Worm (Caenorhabditis elegans): ENCODE results near the gene fbxb-18.
A peak's percentile ranks its signal among the peaks of the same experiment; 100 is the strongest.

fbxb-18 gene

DNA sequence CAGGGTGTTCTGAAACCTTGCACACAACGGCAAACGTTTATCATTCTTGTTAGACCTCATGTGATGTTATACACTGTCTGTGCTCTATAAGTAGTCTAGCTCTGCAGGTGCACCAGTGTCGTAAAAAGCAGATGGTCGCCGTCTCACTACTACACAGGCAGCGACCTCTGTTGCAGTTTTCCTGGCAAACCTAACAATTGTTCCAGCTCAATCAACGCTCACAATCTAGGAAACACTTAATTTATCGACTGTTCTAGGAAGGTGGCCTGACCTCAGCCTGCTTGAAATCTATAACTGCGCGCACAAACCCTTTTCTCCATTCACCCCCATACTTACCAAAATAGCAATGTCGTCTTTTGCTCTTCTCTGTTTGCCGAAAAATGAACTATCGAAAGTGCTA, 35.6 kb upstream of the fbxb-18 start, which contains the start of gene fbxb-11:
Gene fbxb-11 (plus strand): TSS at position 301 of the 400 bp plus-strand sequence.
- no peak for TF ChIP-seq F13C5.2 (tag; optimal IDR thresholded peaks at IDR 0.05)
- TF ChIP-seq aly-1 (tag; optimal IDR thresholded peaks at IDR 0.05), result no peak
- no peak for TF ChIP-seq pes-1 (GFP tag; IDR thresholded peaks at IDR 0.05)
- no peak for TF ChIP-seq hmg-4 (GFP tag; optimal IDR thresholded peaks at IDR 0.05)
- TF ChIP-seq ama-1 (optimal IDR thresholded peaks at IDR 0.05), result no peak
- no peak for TF ChIP-seq tbx-37 (GFP tag; conservative IDR thresholded peaks at IDR 0.05)
- no peak for TF ChIP-seq scrt-1 (GFP tag; IDR thresholded peaks at IDR 0.05)
- TF ChIP-seq ceh-36 (tag; optimal IDR thresholded peaks at IDR 0.05), result no peak
- no peak for TF ChIP-seq ceh-13 (GFP tag; optimal IDR thresholded peaks at IDR 0.05)
- no peak for TF ChIP-seq hnd-1 (tag; optimal IDR thresholded peaks at IDR 0.05)
- no peak for TF ChIP-seq sea-1 (GFP tag; conservative IDR thresholded peaks at IDR 0.05)
- TF ChIP-seq B0310.2 (tag; optimal IDR thresholded peaks at IDR 0.05), result no peak
- TF ChIP-seq flt-1 (GFP tag; IDR thresholded peaks at IDR 0.05), result no peak
- TF ChIP-seq tbx-11 (GFP tag; IDR thresholded peaks at IDR 0.05), result no peak
- TF ChIP-seq ets-7 (tag; optimal IDR thresholded peaks at IDR 0.05), result no peak
- TF ChIP-seq hmbx-1 (tag; optimal IDR thresholded peaks at IDR 0.05), result no peak
- no peak for TF ChIP-seq tra-4 (tag; optimal IDR thresholded peaks at IDR 0.05)

DNA sequence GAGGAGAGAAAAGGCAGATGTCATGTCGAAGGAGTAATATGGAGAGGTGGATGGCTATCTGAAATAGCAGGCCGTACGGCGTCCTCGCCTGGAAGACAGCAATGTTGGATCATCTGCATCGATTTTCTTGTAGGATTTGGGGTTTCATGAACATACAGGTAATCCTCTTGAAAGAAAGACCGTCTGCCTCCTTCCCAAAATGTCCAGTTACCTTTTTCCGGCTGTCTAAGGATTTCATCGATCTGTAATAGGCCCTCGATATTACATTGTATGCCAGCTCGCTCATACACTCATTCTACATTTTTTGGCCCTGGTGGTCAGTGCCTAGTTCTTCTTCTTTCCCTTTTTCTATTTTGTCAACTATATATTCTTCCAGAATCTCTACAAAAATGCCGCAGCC, 33.7 kb upstream of the fbxb-18 start, which contains the start of the genes fbxb-5 and btb-8:
Gene fbxb-5 (minus strand): TSS at position 101 of the 400 bp plus-strand sequence.
Gene btb-8 (plus strand): TSS at position 377 of the 400 bp plus-strand sequence.
- TF ChIP-seq flt-1 (GFP tag; IDR thresholded peaks at IDR 0.05) (no peak), tbx-37 (GFP tag; conservative IDR thresholded peaks at IDR 0.05) (no peak), scrt-1 (GFP tag; IDR thresholded peaks at IDR 0.05) (no peak), sea-1 (GFP tag; conservative IDR thresholded peaks at IDR 0.05) (no peak), ceh-36 (tag; optimal IDR thresholded peaks at IDR 0.05) (no peak), ama-1 (optimal IDR thresholded peaks at IDR 0.05) (no peak), F13C5.2 (tag; optimal IDR thresholded peaks at IDR 0.05) (no peak), hnd-1 (tag; optimal IDR thresholded peaks at IDR 0.05) (no peak)

DNA sequence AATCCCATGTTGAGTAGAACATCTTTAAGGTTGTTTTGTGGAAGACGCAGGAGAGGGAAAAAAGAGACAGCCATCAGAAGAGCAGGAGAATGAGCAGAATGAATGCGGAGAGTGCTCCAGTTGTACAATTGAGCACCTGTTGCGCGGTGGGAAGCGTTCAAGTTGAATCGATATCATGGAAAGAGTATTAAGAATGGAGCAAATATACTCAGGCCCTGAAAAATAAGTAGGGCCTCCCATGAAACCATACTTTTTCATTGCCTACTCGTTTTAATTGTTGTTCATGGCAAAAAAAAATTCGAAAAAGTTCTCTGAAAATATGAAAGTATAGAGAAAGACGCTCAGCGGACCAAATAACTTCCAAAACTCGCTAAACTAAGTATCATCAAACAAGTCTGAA, 30.4 kb upstream of the fbxb-18 start, which contains the start of gene fbxb-48:
Gene fbxb-48 (minus strand): TSS at position 101 of the 400 bp plus-strand sequence.
- no peak for TF ChIP-seq ceh-36 (tag; optimal IDR thresholded peaks at IDR 0.05)

DNA sequence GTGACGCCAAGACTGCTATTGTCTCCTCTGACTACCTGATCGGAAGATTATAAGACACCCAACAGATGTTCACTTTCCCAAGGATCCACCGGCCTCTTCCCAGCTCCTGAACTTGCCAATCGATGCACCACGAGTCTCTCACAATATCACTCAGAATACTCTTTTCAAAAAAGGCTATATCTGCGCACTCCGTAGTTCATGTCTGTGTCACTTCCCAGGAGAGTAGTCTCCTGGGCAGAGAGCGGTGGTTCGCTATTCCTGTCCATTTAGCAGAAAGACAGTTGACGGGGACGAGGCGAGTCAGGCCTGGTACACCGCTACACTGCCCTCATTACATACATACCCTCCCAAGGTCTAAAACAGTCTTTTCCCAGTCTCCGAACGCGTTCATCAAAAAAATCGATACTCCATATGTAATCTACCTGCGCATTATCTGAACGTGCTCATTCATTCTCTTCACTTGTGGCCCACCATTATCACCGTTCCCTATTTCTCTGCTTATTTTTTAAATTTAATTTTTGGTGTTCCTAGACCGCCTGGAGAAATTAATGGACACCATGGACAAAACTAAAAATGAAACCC, 26.1 kb upstream of the fbxb-18 start, which contains the start of gene btb-6:
Gene btb-6 (plus strand): TSS at position 532 of the 582 bp plus-strand sequence.
- TF ChIP-seq ceh-13 (GFP tag; optimal IDR thresholded peaks at IDR 0.05) (peak; percentile 1), ama-1 (optimal IDR thresholded peaks at IDR 0.05) (no peak)

DNA sequence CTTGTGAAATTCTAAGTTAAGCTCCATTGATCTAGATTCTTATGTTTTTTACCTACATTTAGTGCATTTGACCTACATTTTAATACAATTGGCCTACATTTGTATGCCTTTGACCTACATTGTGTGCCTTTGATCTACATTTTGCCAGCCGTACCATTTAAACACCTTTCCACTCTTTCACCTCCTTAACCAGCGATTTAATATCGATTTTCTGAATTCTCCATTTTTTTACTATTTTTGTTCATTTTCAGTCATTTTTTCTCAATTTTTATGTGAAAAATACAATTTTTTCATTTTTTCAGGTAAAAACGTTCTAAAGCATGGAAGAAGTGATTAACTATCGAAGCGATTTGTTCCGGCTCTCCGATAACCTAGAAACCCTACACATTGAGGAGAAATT, 24.2 kb upstream of the fbxb-18 start, which contains the start of gene btb-7:
Gene btb-7 (plus strand): TSS at position 301 of the 400 bp plus-strand sequence.
- no peak for TF ChIP-seq tbx-11 (GFP tag; IDR thresholded peaks at IDR 0.05)
- TF ChIP-seq ceh-13 (GFP tag; optimal IDR thresholded peaks at IDR 0.05), result no peak
- no peak for TF ChIP-seq pes-1 (GFP tag; IDR thresholded peaks at IDR 0.05)
- TF ChIP-seq F13C5.2 (tag; optimal IDR thresholded peaks at IDR 0.05), result no peak
- TF ChIP-seq hnd-1 (tag; optimal IDR thresholded peaks at IDR 0.05), result no peak
- no peak for TF ChIP-seq scrt-1 (GFP tag; IDR thresholded peaks at IDR 0.05)
- no peak for TF ChIP-seq tra-4 (tag; optimal IDR thresholded peaks at IDR 0.05)
- TF ChIP-seq tbx-37 (GFP tag; conservative IDR thresholded peaks at IDR 0.05), result no peak
- TF ChIP-seq ceh-36 (tag; optimal IDR thresholded peaks at IDR 0.05), result no peak
- no peak for TF ChIP-seq aly-1 (tag; optimal IDR thresholded peaks at IDR 0.05)
- no peak for TF ChIP-seq flt-1 (GFP tag; IDR thresholded peaks at IDR 0.05)
- no peak for TF ChIP-seq hmg-4 (GFP tag; optimal IDR thresholded peaks at IDR 0.05)
- no peak for TF ChIP-seq hmbx-1 (tag; optimal IDR thresholded peaks at IDR 0.05)
- no peak for TF ChIP-seq sea-1 (GFP tag; conservative IDR thresholded peaks at IDR 0.05)
- TF ChIP-seq ets-7 (tag; optimal IDR thresholded peaks at IDR 0.05), result no peak
- no peak for TF ChIP-seq ama-1 (optimal IDR thresholded peaks at IDR 0.05)
- no peak for TF ChIP-seq B0310.2 (tag; optimal IDR thresholded peaks at IDR 0.05)

DNA sequence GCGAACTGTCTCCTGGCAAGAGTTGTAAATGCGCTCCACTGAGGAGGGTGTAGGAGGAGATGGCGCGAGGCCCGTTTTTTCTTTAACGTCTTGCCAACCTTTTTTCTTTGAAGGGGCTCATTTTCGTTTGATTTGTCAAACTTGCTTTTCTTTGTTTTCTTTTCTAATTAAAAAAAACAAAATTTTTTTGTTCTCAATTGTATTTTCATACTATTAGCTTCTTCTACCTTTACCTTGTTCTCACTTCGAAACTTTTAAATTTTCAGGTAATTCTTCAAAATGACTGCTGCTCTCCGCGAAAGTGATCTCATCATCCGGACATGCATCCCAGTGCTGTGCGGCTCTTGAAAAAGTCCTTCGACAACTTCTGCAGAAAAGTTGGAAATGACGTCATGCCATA, 21.2 kb upstream of the fbxb-18 start, which contains the start of gene fbxa-184:
Gene fbxa-184 (plus strand): TSS at position 301 of the 400 bp plus-strand sequence.
- no peak for TF ChIP-seq ceh-13 (GFP tag; optimal IDR thresholded peaks at IDR 0.05)
- TF ChIP-seq sea-1 (GFP tag; conservative IDR thresholded peaks at IDR 0.05), result no peak
- TF ChIP-seq ama-1 (optimal IDR thresholded peaks at IDR 0.05), result no peak
- no peak for TF ChIP-seq aly-1 (tag; optimal IDR thresholded peaks at IDR 0.05)
- no peak for TF ChIP-seq F13C5.2 (tag; optimal IDR thresholded peaks at IDR 0.05)
- no peak for TF ChIP-seq hmbx-1 (tag; optimal IDR thresholded peaks at IDR 0.05)
- no peak for TF ChIP-seq ceh-36 (tag; optimal IDR thresholded peaks at IDR 0.05)
- no peak for TF ChIP-seq tbx-11 (GFP tag; IDR thresholded peaks at IDR 0.05)
- TF ChIP-seq flt-1 (GFP tag; IDR thresholded peaks at IDR 0.05), result no peak
- no peak for TF ChIP-seq B0310.2 (tag; optimal IDR thresholded peaks at IDR 0.05)
- no peak for TF ChIP-seq pes-1 (GFP tag; IDR thresholded peaks at IDR 0.05)
- no peak for TF ChIP-seq scrt-1 (GFP tag; IDR thresholded peaks at IDR 0.05)
- no peak for TF ChIP-seq ets-7 (tag; optimal IDR thresholded peaks at IDR 0.05)
- no peak for TF ChIP-seq hmg-4 (GFP tag; optimal IDR thresholded peaks at IDR 0.05)
- no peak for TF ChIP-seq hnd-1 (tag; optimal IDR thresholded peaks at IDR 0.05)
- TF ChIP-seq tra-4 (tag; optimal IDR thresholded peaks at IDR 0.05), result no peak

DNA sequence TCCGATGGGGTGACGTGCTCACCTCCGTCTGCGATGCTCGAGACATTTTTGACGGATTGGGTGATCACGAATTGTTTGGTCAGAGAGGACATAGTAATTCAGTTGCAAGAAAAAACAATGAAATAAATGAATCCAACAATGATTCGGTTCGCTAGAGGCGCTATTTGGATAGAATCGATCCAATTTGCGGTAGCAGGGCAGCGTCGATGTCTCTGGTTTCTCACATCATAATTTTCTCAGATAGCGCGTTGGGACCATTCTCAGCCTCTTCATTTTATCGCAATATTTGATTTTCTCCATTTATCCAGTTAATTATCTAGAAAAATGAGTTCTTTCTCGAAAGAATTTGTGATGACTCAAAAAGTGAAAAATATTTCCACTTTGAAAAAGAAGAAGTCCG, 17.7 kb upstream of the fbxb-18 start, which contains the start of gene sdz-18:
Gene sdz-18 (minus strand): TSS at position 101 of the 400 bp plus-strand sequence.
- TF ChIP-seq ets-7 (tag; optimal IDR thresholded peaks at IDR 0.05) (no peak), hmbx-1 (tag; optimal IDR thresholded peaks at IDR 0.05) (no peak), sea-1 (GFP tag; conservative IDR thresholded peaks at IDR 0.05) (no peak), B0310.2 (tag; optimal IDR thresholded peaks at IDR 0.05) (no peak), hmg-4 (GFP tag; optimal IDR thresholded peaks at IDR 0.05) (no peak), tbx-11 (GFP tag; IDR thresholded peaks at IDR 0.05) (no peak), aly-1 (tag; optimal IDR thresholded peaks at IDR 0.05) (no peak), flt-1 (GFP tag; IDR thresholded peaks at IDR 0.05) (no peak), ceh-13 (GFP tag; optimal IDR thresholded peaks at IDR 0.05) (no peak), pes-1 (GFP tag; IDR thresholded peaks at IDR 0.05) (no peak), hnd-1 (tag; optimal IDR thresholded peaks at IDR 0.05) (no peak), ceh-36 (tag; optimal IDR thresholded peaks at IDR 0.05) (no peak), tra-4 (tag; optimal IDR thresholded peaks at IDR 0.05) (no peak), F13C5.2 (tag; optimal IDR thresholded peaks at IDR 0.05) (no peak), ama-1 (optimal IDR thresholded peaks at IDR 0.05) (no peak)

All from whole organism, early embryonic.